Worm (Caenorhabditis elegans) whole organism, L4/young adult: ENCODE results near the gene ZC132.3.

Experiments
- W03F9.2 ChIP-seq: fragments of 150-350 bp; optimal IDR thresholded peaks from 2 replicates; lab custom pipeline; 2014; ENCODE audit warnings: missing biosample characterization, missing genetic modification characterization
- dao-5 ChIP-seq: sonication (generic microtip); optimal IDR thresholded peaks from 2 replicates; lab custom pipeline; 2016; ENCODE audit warnings: missing genotype, missing genetic modification characterization, moderate library complexity, missing compliant biosample characterization
- him-1 ChIP-seq: sonication (generic microtip); optimal IDR thresholded peaks from 2 replicates; lab custom pipeline; 2016; ENCODE audit warnings: missing genotype, missing genetic modification reagents, missing genetic modification characterization, missing compliant biosample characterization

- no peak for TF ChIP-seq dao-5 (tag; lab: Kevin White, UChicago)
- TF ChIP-seq him-1 (tag; lab: Kevin White, UChicago): no peak
- no peak for TF ChIP-seq W03F9.2 (tag; lab: Kevin White, UChicago)
Observed at ce11 chrV:4298579-4298978, 1.1 kb downstream of the ZC132.3 start, which contains the start of gene ZC132.11.
